Worm (Caenorhabditis elegans) whole organism, late embryonic: ENCODE data around the gene dhps-1.
A peak's percentile ranks its signal among the peaks of the same experiment; 100 is the strongest.

Experiments used
- F13H6.1 ChIP-seq: sonication (generic microtip); optimal IDR thresholded peaks from 2 replicates; lab custom pipeline; 2016; ENCODE audit warnings: missing genetic modification characterization, missing compliant biosample characterization
- T23F11.4 ChIP-seq: fragments of 200-800 bp; sonication (Bioruptor generic); optimal IDR thresholded peaks from 2 replicates; lab custom pipeline; 2018; ENCODE audit warnings: mild to moderate bottlenecking, missing genetic modification characterization, missing compliant biosample characterization
- ama-1 ChIP-seq: fragments of 150-350 bp; optimal IDR thresholded peaks from 2 replicates; lab custom pipeline; 2014
- ceh-19 ChIP-seq: fragments of 200-800 bp; sonication (Bioruptor generic); optimal IDR thresholded peaks from 2 replicates; lab custom pipeline; 2018; ENCODE audit warnings: mild to moderate bottlenecking, missing genetic modification characterization, missing compliant biosample characterization
- ceh-34 ChIP-seq: sonication (generic microtip); optimal IDR thresholded peaks from 2 replicates; lab custom pipeline; 2016; ENCODE audit warnings: mild to moderate bottlenecking, missing genetic modification characterization, missing compliant biosample characterization
- ceh-45 ChIP-seq: fragments of 200-800 bp; sonication (Bioruptor generic); IDR thresholded peaks from 2 replicates; pipeline ENCODE4 v1.3.6; 2022; ENCODE audit warnings: missing genetic modification reagents, missing genetic modification characterization, missing compliant biosample characterization
- ceh-48 ChIP-seq: sonication (generic microtip); optimal IDR thresholded peaks from 2 replicates; lab custom pipeline; 2016; ENCODE audit warnings: missing genetic modification characterization, inconsistent platforms, missing compliant biosample characterization
- ceh-6 ChIP-seq: fragments of 200-800 bp; sonication (Bioruptor generic); optimal IDR thresholded peaks from 2 replicates; lab custom pipeline; 2018; ENCODE audit warnings: mild to moderate bottlenecking, missing genetic modification characterization, missing compliant biosample characterization
- ceh-9 ChIP-seq: sonication (generic microtip); optimal IDR thresholded peaks from 2 replicates; lab custom pipeline; 2016; ENCODE audit warnings: mild to moderate bottlenecking, missing genetic modification characterization, inconsistent platforms, missing compliant biosample characterization
- che-1 ChIP-seq: sonication (generic microtip); optimal IDR thresholded peaks from 2 replicates; lab custom pipeline; 2016; ENCODE audit warnings: mild to moderate bottlenecking, missing genetic modification characterization, missing compliant biosample characterization
- dmd-4 ChIP-seq: sonication (generic microtip); optimal IDR thresholded peaks from 2 replicates; lab custom pipeline; 2016; ENCODE audit warnings: borderline replicate concordance, missing genetic modification characterization, missing compliant biosample characterization
- dve-1 ChIP-seq: sonication (generic microtip); optimal IDR thresholded peaks from 2 replicates; lab custom pipeline; 2017; ENCODE audit warnings: antibody characterized with exemption, mild to moderate bottlenecking, missing genetic modification characterization, missing compliant biosample characterization
- elt-2 ChIP-seq: sonication (generic microtip); optimal IDR thresholded peaks from 2 replicates; lab custom pipeline; 2016; ENCODE audit warnings: missing genetic modification reagents, missing genetic modification characterization, missing compliant biosample characterization
- elt-4 ChIP-seq: sonication (generic microtip); optimal IDR thresholded peaks from 2 replicates; lab custom pipeline; 2016; ENCODE audit warnings: missing genetic modification characterization, missing compliant biosample characterization
- ets-4 ChIP-seq: sonication (generic microtip); optimal IDR thresholded peaks from 2 replicates; lab custom pipeline; 2016; ENCODE audit warnings: missing genetic modification characterization, missing compliant biosample characterization
- fkh-6 ChIP-seq: sonication (generic microtip); optimal IDR thresholded peaks from 2 replicates; lab custom pipeline; 2016; ENCODE audit warnings: missing genetic modification characterization, missing compliant biosample characterization
- gmeb-2 ChIP-seq: sonication (generic microtip); optimal IDR thresholded peaks from 2 replicates; lab custom pipeline; 2016; ENCODE audit warnings: missing genetic modification characterization, inconsistent platforms, missing compliant biosample characterization
- hlh-15 ChIP-seq: sonication (generic microtip); optimal IDR thresholded peaks from 2 replicates; lab custom pipeline; 2016; ENCODE audit warnings: missing genetic modification characterization, missing compliant biosample characterization
- lim-6 ChIP-seq: sonication (generic microtip); optimal IDR thresholded peaks from 2 replicates; lab custom pipeline; 2016; ENCODE audit warnings: missing genetic modification characterization, missing compliant biosample characterization
- madf-2 ChIP-seq: sonication (generic microtip); optimal IDR thresholded peaks from 2 replicates; lab custom pipeline; 2017; ENCODE audit warnings: missing genetic modification characterization, missing compliant biosample characterization
- nfya-1 ChIP-seq: sonication (generic microtip); optimal IDR thresholded peaks from 2 replicates; lab custom pipeline; 2017; ENCODE audit warnings: missing genetic modification characterization, mild to moderate bottlenecking, missing compliant biosample characterization, antibody characterized with exemption, moderate library complexity
- nhr-11 ChIP-seq: fragments of 150-350 bp; optimal IDR thresholded peaks from 2 replicates; lab custom pipeline; 2014; ENCODE audit warnings: missing biosample characterization, missing genetic modification characterization
- nhr-232 ChIP-seq: sonication (generic microtip); optimal IDR thresholded peaks from 2 replicates; lab custom pipeline; 2016; ENCODE audit warnings: missing genetic modification characterization, missing compliant biosample characterization
- pag-3 ChIP-seq: sonication (generic microtip); optimal IDR thresholded peaks from 2 replicates; lab custom pipeline; 2016; ENCODE audit warnings: missing compliant biosample characterization, missing genetic modification characterization, borderline replicate concordance
- pat-9 ChIP-seq: fragments of 200-800 bp; sonication (Bioruptor generic); optimal IDR thresholded peaks from 2 replicates; lab custom pipeline; 2018; ENCODE audit warnings: mild to moderate bottlenecking, missing genetic modification characterization, moderate library complexity, missing compliant biosample characterization
- pax-1 ChIP-seq: fragments of 150-350 bp; optimal IDR thresholded peaks from 2 replicates; lab custom pipeline; 2014; ENCODE audit warnings: missing biosample characterization, missing genetic modification characterization
- pha-2 ChIP-seq: sonication (generic microtip); optimal IDR thresholded peaks from 2 replicates; lab custom pipeline; 2017; ENCODE audit warnings: mild to moderate bottlenecking, missing genetic modification characterization, missing compliant biosample characterization
- pqm-1 ChIP-seq: sonication (generic microtip); optimal IDR thresholded peaks from 2 replicates; lab custom pipeline; 2016; ENCODE audit warnings: missing genetic modification characterization, missing compliant biosample characterization
- rnt-1 ChIP-seq: sonication (generic microtip); optimal IDR thresholded peaks from 2 replicates; lab custom pipeline; 2016; ENCODE audit warnings: missing genetic modification characterization, missing compliant biosample characterization
- sdc-2 ChIP-seq: sonication (generic microtip); optimal IDR thresholded peaks from 2 replicates; lab custom pipeline; 2016; ENCODE audit warnings: missing genotype, missing genetic modification characterization, missing compliant biosample characterization
- sox-2 ChIP-seq: fragments of 200-800 bp; sonication (Bioruptor generic); IDR thresholded peaks from 2 replicates; pipeline ENCODE4 v1.3.6; 2022; ENCODE audit warnings: missing genetic modification reagents, missing genetic modification characterization, missing compliant biosample characterization
- sox-4 ChIP-seq: sonication (generic microtip); optimal IDR thresholded peaks from 2 replicates; lab custom pipeline; 2017; ENCODE audit warnings: mild to moderate bottlenecking, missing genetic modification characterization, inconsistent platforms, missing compliant biosample characterization
- tbx-2 ChIP-seq: sonication (generic microtip); optimal IDR thresholded peaks from 2 replicates; lab custom pipeline; 2016; ENCODE audit warnings: missing genetic modification characterization, missing compliant biosample characterization
- ttx-3 ChIP-seq: sonication (generic microtip); optimal IDR thresholded peaks from 2 replicates; lab custom pipeline; 2016; ENCODE audit warnings: missing genetic modification reagents, missing genetic modification characterization, missing compliant biosample characterization
- unc-3 ChIP-seq, 2 experiments: fragments of 200-800 bp in 1 of 2; sonication (Bioruptor generic) in 1 of 2; sonication (generic microtip) in 1 of 2; conservative IDR thresholded peaks in 1 of 2; optimal IDR thresholded peaks in 1 of 2; 2 replicates each; pipeline versions ENCODE4 v1.3.6 to Lab custom; 2016 to 2022; ENCODE audit warnings: missing compliant biosample characterization in 2 of 2, missing genetic modification characterization in 2 of 2, missing genetic modification reagents in 1 of 2
- unc-42 ChIP-seq: sonication (generic microtip); optimal IDR thresholded peaks from 2 replicates; lab custom pipeline; 2016; ENCODE audit warnings: missing genotype, missing genetic modification characterization, missing compliant biosample characterization
- unc-55 ChIP-seq: sonication (generic microtip); optimal IDR thresholded peaks from 2 replicates; lab custom pipeline; 2017; ENCODE audit warnings: missing biosample characterization, missing genetic modification reagents, missing genetic modification characterization
- zip-5 ChIP-seq: sonication (generic microtip); optimal IDR thresholded peaks from 2 replicates; lab custom pipeline; 2016; ENCODE audit warnings: missing genetic modification characterization, missing compliant biosample characterization
- ztf-16 ChIP-seq: sonication (generic microtip); optimal IDR thresholded peaks from 2 replicates; lab custom pipeline; 2017; ENCODE audit warnings: missing genetic modification characterization, missing compliant biosample characterization

dhps-1 gene

DNA sequence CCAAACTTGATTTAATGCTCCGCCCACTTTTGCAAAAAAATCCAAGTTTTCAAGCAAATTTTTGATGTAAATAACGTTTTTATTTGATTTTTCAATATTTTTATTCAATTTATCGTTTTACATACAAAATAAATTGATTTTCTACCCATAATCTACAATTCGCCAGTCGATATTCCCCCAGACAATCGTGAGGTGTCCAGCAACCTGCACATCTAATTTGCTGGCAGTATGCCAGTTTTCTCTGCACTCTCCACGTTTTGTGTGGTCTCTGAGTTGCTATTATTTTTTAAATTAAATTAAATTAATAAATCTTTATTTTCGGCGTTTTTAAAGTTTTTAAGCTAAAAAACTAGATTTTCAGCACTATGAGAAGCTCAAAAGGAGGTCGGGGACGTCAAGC, 12.7 kb upstream of the dhps-1 start (continued):
- TF ChIP-seq sdc-2 (tag; lab: Kevin White, UChicago) (no peak), elt-4 (tag; lab: Kevin White, UChicago) (no peak), gmeb-2 (tag; lab: Kevin White, UChicago) (peak; percentile 7), madf-2 (tag; lab: Kevin White, UChicago) (peak; percentile 7), sox-4 (no peak), ceh-6 (no peak), nhr-232 (tag; lab: Kevin White, UChicago) (no peak), ceh-9 (no peak), ttx-3 (tag; lab: Kevin White, UChicago) (peak; percentile 32), ceh-34 (tag; lab: Kevin White, UChicago) (peak; percentile 47), ztf-16 (tag; lab: Kevin White, UChicago) (peak; percentile 24), sox-2 (no peak), pag-3 (no peak), fkh-6 (no peak), ets-4 (peak; percentile 69), elt-2 (tag; lab: Kevin White, UChicago) (peak; percentile 70), hlh-15 (tag; lab: Kevin White, UChicago) (peak; percentile 44), nfya-1 (tag; lab: Kevin White, UChicago) (peak; percentile 60), dve-1 (tag; lab: Kevin White, UChicago) (no peak), dmd-4 (tag; lab: Kevin White, UChicago) (no peak), che-1 (no peak), unc-42 (tag; lab: Kevin White, UChicago) (peak; percentile 92), ama-1 (no peak), pax-1 (tag; lab: Kevin White, UChicago) (peak; percentile 26), unc-3 (GFP tag; conservative IDR thresholded peaks at IDR 0.05; lab: Robert Waterston, UW) (0 out of 2 replicates have a peak, but pooled peaks have one; percentile 13), unc-3 (tag; optimal IDR thresholded peaks at IDR 0.05; lab: Kevin White, UChicago) (peak; percentile 35), rnt-1 (no peak), unc-55 (GFP tag; lab: Kevin White, UChicago) (no peak), T23F11.4 (no peak), nhr-11 (tag; lab: Kevin White, UChicago) (no peak), ceh-45 (GFP tag; lab: Robert Waterston, UW) (no peak), pha-2 (no peak), ceh-48 (tag; lab: Kevin White, UChicago) (no peak)

DNA sequence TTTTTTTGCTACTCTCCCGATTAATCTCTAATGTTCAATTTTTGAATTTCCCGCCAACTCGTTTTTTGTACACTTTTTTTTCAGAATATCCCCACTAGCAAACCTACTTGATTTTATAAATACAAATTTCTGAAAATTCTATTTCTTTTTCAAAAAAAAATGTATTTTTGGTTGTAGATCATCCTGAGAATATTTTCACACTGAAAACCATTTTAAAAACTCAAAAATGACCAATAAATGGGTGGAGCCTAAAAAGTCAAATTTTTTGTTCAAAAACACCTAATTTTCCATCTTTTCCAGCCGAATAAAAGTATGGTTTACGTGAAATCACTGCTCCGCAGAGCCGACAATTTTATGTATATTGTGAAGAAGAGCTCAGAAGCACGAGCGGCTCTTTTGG, 4.1 kb upstream of the dhps-1 start, which contains the start of gene Y17G7B.3:
TSS of gene Y17G7B.3 (plus strand) at position 301 of the 400 bp plus-strand sequence.
- no peak for TF ChIP-seq F13H6.1 (tag; lab: Kevin White, UChicago)
- no peak for TF ChIP-seq tbx-2 (tag; lab: Kevin White, UChicago)
- no peak for TF ChIP-seq zip-5 (tag; lab: Kevin White, UChicago)
- TF ChIP-seq pqm-1 (tag; lab: Kevin White, UChicago), result no peak
- no peak for TF ChIP-seq ttx-3 (tag; lab: Kevin White, UChicago)
- TF ChIP-seq pat-9, result no peak
- no peak for TF ChIP-seq fkh-6
- TF ChIP-seq unc-55 (GFP tag; lab: Kevin White, UChicago), result no peak
- no peak for TF ChIP-seq lim-6
- no peak for TF ChIP-seq elt-2 (tag; lab: Kevin White, UChicago)
- no peak for TF ChIP-seq elt-4 (tag; lab: Kevin White, UChicago)

DNA sequence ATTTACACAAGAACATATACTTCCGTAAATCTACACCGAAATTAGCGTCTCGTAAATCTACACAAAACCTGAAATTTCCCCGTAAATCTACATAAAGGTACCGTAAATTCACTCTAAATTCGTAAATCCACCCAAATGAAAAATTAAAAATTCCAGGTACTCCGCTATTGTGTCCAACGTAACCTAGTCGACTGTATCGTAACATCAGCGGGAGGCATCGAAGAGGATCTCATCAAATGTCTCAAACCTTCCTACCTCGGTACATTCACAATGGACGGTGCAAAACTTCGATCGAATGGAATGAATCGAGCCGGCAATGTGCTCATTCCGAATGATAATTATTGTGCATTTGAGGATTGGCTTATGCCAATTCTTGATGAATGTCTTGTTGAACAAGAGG, 2.1 kb downstream of the dhps-1 start:
- TF ChIP-seq tbx-2 (tag; lab: Kevin White, UChicago), result no peak
- TF ChIP-seq ceh-9, result no peak
- no peak for TF ChIP-seq ceh-19
